Fruit fly (Drosophila melanogaster) whole organism, embryonic: Measurements from ENCODE around the gene CG9775.

Experiments
- Atf6 ChIP-seq: fragments of 200-800 bp; sonication (Bioruptor generic); IDR thresholded peaks from 2 replicates; pipeline ENCODE4 v1.3.6; 2022; ENCODE audit warnings: missing biosample characterization, missing genetic modification characterization
- CG10274 ChIP-seq: fragments of 200-800 bp; sonication (Bioruptor generic); optimal IDR thresholded peaks from 3 replicates; lab custom pipeline; 2017; ENCODE audit warnings: missing biosample characterization, mild to moderate bottlenecking, missing genetic modification characterization
- CG10462 ChIP-seq: fragments of 200-800 bp; sonication (Bioruptor generic); optimal IDR thresholded peaks from 2 replicates; lab custom pipeline; 2016; ENCODE audit warnings: missing biosample characterization, missing genetic modification characterization
- CG12155 ChIP-seq: fragments of 200-800 bp; sonication (Bioruptor generic); optimal IDR thresholded peaks from 3 replicates; lab custom pipeline; 2016; ENCODE audit warnings: missing biosample characterization, missing genetic modification characterization
- CG12659 ChIP-seq: fragments of 200-800 bp; sonication (Bioruptor generic); optimal IDR thresholded peaks from 3 replicates; lab custom pipeline; 2017; ENCODE audit warnings: mild to moderate bottlenecking, missing biosample characterization, missing genetic modification reagents, missing genetic modification characterization
- CG12769 ChIP-seq: fragments of 200-800 bp; sonication (Bioruptor generic); optimal IDR thresholded peaks from 2 replicates; lab custom pipeline; 2019; ENCODE audit warnings: missing biosample characterization, mild to moderate bottlenecking, missing genetic modification characterization, moderate library complexity
- CG14667 ChIP-seq: fragments of 200-800 bp; sonication (Bioruptor generic); IDR thresholded peaks from 2 replicates; pipeline ENCODE4 v1.3.6; 2022; ENCODE audit warnings: missing biosample characterization, missing genetic modification characterization
- CG15269 ChIP-seq: fragments of 200-800 bp; sonication (Bioruptor generic); optimal IDR thresholded peaks from 2 replicates; lab custom pipeline; 2018; ENCODE audit warnings: missing biosample characterization, mild to moderate bottlenecking, missing genetic modification characterization, moderate library complexity
- CG15479 ChIP-seq: fragments of 200-800 bp; sonication (Bioruptor generic); optimal IDR thresholded peaks from 3 replicates; lab custom pipeline; 2019; ENCODE audit warnings: missing biosample characterization, mild to moderate bottlenecking, missing genetic modification characterization, moderate library complexity
- CG18011 ChIP-seq: fragments of 200-800 bp; sonication (Bioruptor generic); optimal IDR thresholded peaks from 2 replicates; lab custom pipeline; 2017; ENCODE audit warnings: missing biosample characterization, missing genetic modification characterization, mild to moderate bottlenecking, moderate library complexity, missing genotype
- CG1832 ChIP-seq: fragments of 200-800 bp; sonication (Bioruptor generic); optimal IDR thresholded peaks from 2 replicates; lab custom pipeline; 2017; ENCODE audit warnings: missing biosample characterization, mild to moderate bottlenecking, missing genetic modification characterization, inconsistent platforms
- CG18476 ChIP-seq: fragments of 200-800 bp; sonication (Bioruptor generic); optimal IDR thresholded peaks from 2 replicates; lab custom pipeline; 2016; ENCODE audit warnings: missing biosample characterization, mild to moderate bottlenecking, missing genetic modification characterization
- CG31441 ChIP-seq: fragments of 200-800 bp; sonication (Bioruptor generic); IDR thresholded peaks from 2 replicates; pipeline ENCODE4 v1.3.6; 2022; ENCODE audit warnings: missing biosample characterization, missing genetic modification characterization
- CG3163 ChIP-seq: fragments of 200-800 bp; sonication (Bioruptor generic); optimal IDR thresholded peaks from 3 replicates; lab custom pipeline; 2016; ENCODE audit warnings: missing biosample characterization, missing genetic modification characterization
- CG4707 ChIP-seq: fragments of 200-800 bp; sonication (Bioruptor generic); optimal IDR thresholded peaks from 2 replicates; lab custom pipeline; 2018; ENCODE audit warnings: missing biosample characterization, mild to moderate bottlenecking, missing genetic modification characterization, moderate library complexity
- CG6175 ChIP-seq: fragments of 200-800 bp; sonication (Bioruptor generic); IDR thresholded peaks from 3 replicates; pipeline ENCODE4 v1.3.6; 2022; ENCODE audit warnings: missing biosample characterization, missing genetic modification characterization
- CG6854 ChIP-seq: fragments of 200-800 bp; sonication (Bioruptor generic); optimal IDR thresholded peaks from 3 replicates; lab custom pipeline; 2017; ENCODE audit warnings: missing biosample characterization, mild to moderate bottlenecking, missing genetic modification characterization
- CoRest ChIP-seq: fragments of 200-800 bp; sonication (Bioruptor generic); optimal IDR thresholded peaks from 3 replicates; lab custom pipeline; 2018; ENCODE audit warnings: missing biosample characterization, mild to moderate bottlenecking, missing genetic modification characterization, moderate library complexity
- Dek ChIP-seq: fragments of 200-800 bp; sonication (Bioruptor generic); optimal IDR thresholded peaks from 3 replicates; lab custom pipeline; 2019; ENCODE audit warnings: missing biosample characterization, mild to moderate bottlenecking, missing genetic modification characterization, moderate library complexity
- Dip2 ChIP-seq: fragments of 200-800 bp; sonication (Bioruptor generic); IDR thresholded peaks from 2 replicates; pipeline ENCODE4 v1.3.6; 2022; ENCODE audit warnings: missing biosample characterization, missing genetic modification characterization
- Dip3 ChIP-seq: fragments of 200-800 bp; sonication (Bioruptor generic); optimal IDR thresholded peaks from 3 replicates; lab custom pipeline; 2016; ENCODE audit warnings: missing biosample characterization, missing genetic modification characterization
- GATAe ChIP-seq: fragments of 200-800 bp; sonication (Bioruptor generic); conservative IDR thresholded peaks from 2 replicates; pipeline ENCODE4 v1.3.6; 2022; ENCODE audit warnings: missing biosample characterization, missing genetic modification characterization
- HLHmδ ChIP-seq: fragments of 200-800 bp; sonication (Bioruptor generic); optimal IDR thresholded peaks from 2 replicates; lab custom pipeline; 2018; ENCODE audit warnings: missing biosample characterization, mild to moderate bottlenecking, missing genetic modification characterization, moderate library complexity
- Hey ChIP-seq: fragments of 200-800 bp; sonication (Bioruptor generic); optimal IDR thresholded peaks from 3 replicates; lab custom pipeline; 2018; ENCODE audit warnings: missing biosample characterization, mild to moderate bottlenecking, missing genetic modification characterization
- Lim3 ChIP-seq: fragments of 200-800 bp; sonication (Bioruptor generic); IDR thresholded peaks from 2 replicates; pipeline ENCODE4 v1.3.6; 2022; ENCODE audit warnings: missing biosample characterization, missing genetic modification characterization
- MTF-1 ChIP-seq: fragments of 200-800 bp; sonication (Bioruptor generic); optimal IDR thresholded peaks from 2 replicates; lab custom pipeline; 2018; ENCODE audit warnings: missing biosample characterization, mild to moderate bottlenecking, missing genetic modification characterization, borderline replicate concordance
- Max ChIP-seq: fragments of 200-800 bp; sonication (Bioruptor generic); optimal IDR thresholded peaks from 2 replicates; lab custom pipeline; 2016; ENCODE audit warnings: missing biosample characterization, mild to moderate bottlenecking, missing genetic modification characterization
- NK7.1 ChIP-seq: fragments of 200-800 bp; sonication (Bioruptor generic); optimal IDR thresholded peaks from 3 replicates; lab custom pipeline; 2016; ENCODE audit warnings: missing biosample characterization, missing genetic modification characterization
- Opbp ChIP-seq: fragments of 200-800 bp; sonication (Bioruptor generic); IDR thresholded peaks from 3 replicates; pipeline ENCODE4 v1.3.6; 2022; ENCODE audit warnings: missing biosample characterization, missing genetic modification characterization; ENCODE audit not compliant: partially characterized antibody
- Poxn ChIP-seq: fragments of 200-800 bp; sonication (Bioruptor generic); IDR thresholded peaks from 2 replicates; pipeline ENCODE4 v1.3.6; 2022; ENCODE audit warnings: missing biosample characterization, missing genetic modification characterization
- ap ChIP-seq: fragments of 200-800 bp; sonication (Bioruptor generic); IDR thresholded peaks from 2 replicates; pipeline ENCODE4 v1.3.6; 2022; ENCODE audit warnings: missing biosample characterization, missing genetic modification characterization
- bcd ChIP-seq: fragments of 200-800 bp; sonication (Bioruptor generic); optimal IDR thresholded peaks from 2 replicates; lab custom pipeline; 2017; ENCODE audit warnings: missing biosample characterization, mild to moderate bottlenecking, missing genetic modification characterization
- caup ChIP-seq: fragments of 200-800 bp; sonication (Bioruptor generic); optimal IDR thresholded peaks from 3 replicates; lab custom pipeline; 2017; ENCODE audit warnings: missing biosample characterization, mild to moderate bottlenecking, missing genetic modification characterization, moderate library complexity; ENCODE audit not compliant: severe bottlenecking
- croc ChIP-seq: fragments of 200-800 bp; sonication (Bioruptor generic); conservative IDR thresholded peaks from 3 replicates; pipeline ENCODE4 v1.3.6; 2022; ENCODE audit warnings: missing biosample characterization, missing genetic modification characterization
- cwo ChIP-seq: fragments of 200-800 bp; sonication (Bioruptor generic); optimal IDR thresholded peaks from 3 replicates; lab custom pipeline; 2017; ENCODE audit warnings: missing biosample characterization, missing genetic modification characterization, mild to moderate bottlenecking, moderate library complexity, missing genetic modification reagents
- dysf ChIP-seq: fragments of 200-800 bp; sonication (Bioruptor generic); IDR thresholded peaks from 3 replicates; pipeline ENCODE4 v1.3.6; 2022; ENCODE audit warnings: missing biosample characterization, missing genetic modification characterization
- eve ChIP-seq, 2 experiments: fragments of >200 bp; optimal IDR thresholded peaks; 2 replicates each; lab custom pipeline; 2017; ENCODE audit warnings: missing biosample characterization in 2 of 2, missing genetic modification characterization in 2 of 2
- ewg ChIP-seq: fragments of 200-800 bp; sonication (Bioruptor generic); optimal IDR thresholded peaks from 3 replicates; lab custom pipeline; 2017; ENCODE audit warnings: mild to moderate bottlenecking, missing biosample characterization, missing genetic modification reagents, missing genetic modification characterization
- grau ChIP-seq: fragments of 200-800 bp; optimal IDR thresholded peaks from 3 replicates; lab custom pipeline; 2019; ENCODE audit warnings: missing biosample characterization, mild to moderate bottlenecking, missing genetic modification characterization, moderate library complexity
- h ChIP-seq: fragments of >200 bp; optimal IDR thresholded peaks from 2 replicates; lab custom pipeline; 2017
- kay ChIP-seq: fragments of 200-800 bp; sonication (Bioruptor generic); optimal IDR thresholded peaks from 2 replicates; lab custom pipeline; 2016; ENCODE audit warnings: missing biosample characterization, missing genetic modification characterization
- lbe ChIP-seq: fragments of 200-800 bp; sonication (Bioruptor generic); optimal IDR thresholded peaks from 2 replicates; lab custom pipeline; 2016; ENCODE audit warnings: missing biosample characterization, mild to moderate bottlenecking, missing genetic modification characterization
- prd ChIP-seq, 3 experiments: fragments of >200 bp in 2 of 3; fragments of 200-800 bp in 1 of 3; sonication (Bioruptor generic) in 1 of 3; optimal IDR thresholded peaks in 2 of 3; IDR thresholded peaks in 1 of 3; 2 replicates in 2 of 3; 3 replicates in 1 of 3; pipeline versions ENCODE4 v1.3.6 to Lab custom; 2017 to 2022; ENCODE audit warnings: missing biosample characterization in 1 of 3, missing genetic modification characterization in 1 of 3
- schlank ChIP-seq: fragments of 200-800 bp; sonication (Bioruptor generic); optimal IDR thresholded peaks from 2 replicates; lab custom pipeline; 2018; ENCODE audit warnings: missing biosample characterization, mild to moderate bottlenecking, missing genetic modification characterization
- sens-2 ChIP-seq: fragments of 200-800 bp; sonication (Bioruptor generic); IDR thresholded peaks from 2 replicates; pipeline ENCODE4 v1.3.6; 2022; ENCODE audit warnings: missing biosample characterization, missing genetic modification characterization
- sqz ChIP-seq: fragments of 200-800 bp; sonication (Bioruptor generic); optimal IDR thresholded peaks from 3 replicates; lab custom pipeline; 2018; ENCODE audit warnings: missing biosample characterization, mild to moderate bottlenecking, missing genetic modification characterization
- ssp ChIP-seq: fragments of 200-800 bp; sonication (Bioruptor generic); IDR thresholded peaks from 2 replicates; pipeline ENCODE4 v1.3.6; 2022; ENCODE audit warnings: missing biosample characterization, missing genetic modification characterization
- unc-4 ChIP-seq: fragments of 200-800 bp; sonication (Bioruptor generic); IDR thresholded peaks from 2 replicates; pipeline ENCODE4 v1.3.6; 2022; ENCODE audit warnings: missing biosample characterization, missing genetic modification characterization; ENCODE audit not compliant: partially characterized antibody
- vnd ChIP-seq: fragments of 200-800 bp; sonication (Bioruptor generic); IDR thresholded peaks from 3 replicates; pipeline ENCODE4 v1.3.6; 2022; ENCODE audit warnings: missing biosample characterization, missing genetic modification characterization; ENCODE audit not compliant: partially characterized antibody

The CG9775 gene

dm6 chr3R:4654557-4655273, 13.1 kb upstream of the CG9775 start, which contains the start of gene spartin (continued):
- TF ChIP-seq CG15479 (GFP tag; lab: Kevin White, UChicago) (no peak), GATAe (GFP tag; lab: Robert Waterston, UW) (no peak), ewg (no peak), caup (GFP tag; lab: Kevin White, UChicago) (no peak), prd (optimal IDR thresholded peaks at IDR 0.05; lab: Kevin White, UChicago) (no peak), prd (GFP tag; IDR thresholded peaks at IDR 0.05; lab: Robert Waterston, UW) (no peak), Dek (tag; lab: Kevin White, UChicago) (no peak), CG18011 (GFP tag; lab: Kevin White, UChicago) (no peak), CG6854 (GFP tag; lab: Kevin White, UChicago) (no peak), cwo (no peak), CG15269 (tag; lab: Kevin White, UChicago) (no peak), CG4707 (GFP tag; lab: Kevin White, UChicago) (no peak), CG18476 (no peak), h (lab: Kevin White, UChicago) (no peak), Opbp (GFP tag; lab: Robert Waterston, UW) (no peak), Atf6 (GFP tag; lab: Robert Waterston, UW) (0 out of 2 replicates have a peak, but pooled peaks have one; percentile 35), lbe (GFP tag; lab: Kevin White, UChicago) (peak; percentile 48), croc (no peak), ap (GFP tag; lab: Robert Waterston, UW) (no peak), HLHmδ (GFP tag; lab: Kevin White, UChicago) (no peak), MTF-1 (no peak), grau (tag; lab: Kevin White, UChicago) (peak; percentile 23), CG12769 (tag; lab: Kevin White, UChicago) (no peak), CG12659 (GFP tag; lab: Kevin White, UChicago) (peak; percentile 37), CG10274 (no peak), NK7.1 (no peak), Lim3 (GFP tag; lab: Robert Waterston, UW) (no peak), eve (GFP tag; optimal IDR thresholded peaks at IDR 0.05; lab: Kevin White, UChicago) (no peak), schlank (tag; lab: Kevin White, UChicago) (no peak), Dip3 (GFP tag; lab: Kevin White, UChicago) (no peak), CG1832 (GFP tag; lab: Kevin White, UChicago) (no peak), ssp (no peak), Max (no peak), sqz (GFP tag; lab: Kevin White, UChicago) (no peak), dysf (no peak), vnd (GFP tag; lab: Robert Waterston, UW) (no peak), CG10462 (GFP tag; lab: Kevin White, UChicago) (no peak), unc-4 (GFP tag; lab: Robert Waterston, UW) (peak; percentile 35; the same call in 1 of the 2 replicates), sens-2 (no peak), CG14667 (GFP tag; lab: Robert Waterston, UW) (no peak), CG12155 (GFP tag; lab: Kevin White, UChicago) (no peak), Dip2 (GFP tag; lab: Robert Waterston, UW) (no peak), Poxn (no peak), CoRest (tag; lab: Kevin White, UChicago) (no peak), kay (no peak), CG6175 (GFP tag; lab: Robert Waterston, UW) (no peak), CG31441 (no peak), Hey (tag; lab: Kevin White, UChicago) (no peak), bcd (GFP tag; lab: Kevin White, UChicago) (no peak), CG3163 (GFP tag; lab: Kevin White, UChicago) (no peak)
